Fruit fly (Drosophila melanogaster) whole organism, embryonic: ENCODE measurements around the gene CG17124.

Experiments
- Abd-B ChIP-seq: fragments of 200-800 bp; sonication (Bioruptor generic); optimal IDR thresholded peaks from 2 replicates; lab custom pipeline; 2018; ENCODE audit warnings: missing biosample characterization, mild to moderate bottlenecking, missing genetic modification characterization, moderate library complexity
- Adf1 ChIP-seq: fragments of 200-800 bp; sonication (Bioruptor generic); IDR thresholded peaks from 2 replicates; pipeline ENCODE4 v1.3.6; 2022; ENCODE audit warnings: missing biosample characterization, missing genetic modification characterization
- Asciz ChIP-seq: fragments of 200-800 bp; sonication (Bioruptor generic); optimal IDR thresholded peaks from 2 replicates; lab custom pipeline; 2017; ENCODE audit warnings: missing biosample characterization, mild to moderate bottlenecking, missing genetic modification characterization, missing genetic modification reagents
- B-H2 ChIP-seq: fragments of 200-800 bp; sonication (Bioruptor generic); optimal IDR thresholded peaks from 2 replicates; lab custom pipeline; 2018; ENCODE audit warnings: missing biosample characterization, mild to moderate bottlenecking, missing genetic modification characterization
- CG10267 ChIP-seq: fragments of 200-800 bp; sonication (Bioruptor generic); optimal IDR thresholded peaks from 2 replicates; lab custom pipeline; 2018; ENCODE audit warnings: missing biosample characterization, mild to moderate bottlenecking, missing genetic modification characterization, moderate library complexity
- CG10543 ChIP-seq: fragments of 200-800 bp; sonication (Bioruptor generic); optimal IDR thresholded peaks from 3 replicates; lab custom pipeline; 2017; ENCODE audit warnings: missing biosample characterization, mild to moderate bottlenecking, missing genetic modification characterization, moderate library complexity
- CG10979 ChIP-seq: fragments of 200-800 bp; sonication (Bioruptor generic); optimal IDR thresholded peaks from 2 replicates; lab custom pipeline; 2018; ENCODE audit warnings: missing biosample characterization, mild to moderate bottlenecking, missing genetic modification characterization, moderate library complexity
- CG12236 ChIP-seq: fragments of 200-800 bp; sonication (Bioruptor generic); optimal IDR thresholded peaks from 2 replicates; lab custom pipeline; 2016; ENCODE audit warnings: missing biosample characterization, missing genetic modification characterization
- CG13123 ChIP-seq: fragments of 200-800 bp; sonication (Bioruptor generic); optimal IDR thresholded peaks from 2 replicates; lab custom pipeline; 2016; ENCODE audit warnings: missing biosample characterization, missing genetic modification characterization
- CG15479 ChIP-seq: fragments of 200-800 bp; sonication (Bioruptor generic); optimal IDR thresholded peaks from 3 replicates; lab custom pipeline; 2019; ENCODE audit warnings: missing biosample characterization, mild to moderate bottlenecking, missing genetic modification characterization, moderate library complexity
- CG15514 ChIP-seq: fragments of 200-800 bp; sonication (Bioruptor generic); optimal IDR thresholded peaks from 3 replicates; lab custom pipeline; 2017; ENCODE audit warnings: missing biosample characterization, missing genetic modification characterization, mild to moderate bottlenecking, moderate library complexity, missing genetic modification reagents
- CG15601 ChIP-seq: fragments of 200-800 bp; sonication (Bioruptor generic); optimal IDR thresholded peaks from 3 replicates; lab custom pipeline; 2019; ENCODE audit warnings: missing biosample characterization, mild to moderate bottlenecking, missing genetic modification characterization, moderate library complexity
- CG30431 ChIP-seq: fragments of 200-800 bp; sonication (Bioruptor generic); optimal IDR thresholded peaks from 2 replicates; lab custom pipeline; 2017; ENCODE audit warnings: missing biosample characterization, missing genetic modification characterization
- CG32767 ChIP-seq: fragments of 200-800 bp; sonication (Bioruptor generic); IDR thresholded peaks from 2 replicates; pipeline ENCODE4 v1.3.6; 2022; ENCODE audit warnings: missing biosample characterization, missing genetic modification characterization
- CG32772 ChIP-seq: fragments of 200-800 bp; sonication (Bioruptor generic); IDR thresholded peaks from 2 replicates; pipeline ENCODE4 v1.3.6; 2022; ENCODE audit warnings: missing biosample characterization, missing genetic modification characterization
- CG3726 ChIP-seq: fragments of 200-800 bp; sonication (Bioruptor generic); IDR thresholded peaks from 3 replicates; pipeline ENCODE4, ENCODE4 v1.3.6; 2022; ENCODE audit warnings: missing biosample characterization, missing genetic modification characterization
- CG5245 ChIP-seq: fragments of 200-800 bp; sonication (Bioruptor generic); optimal IDR thresholded peaks from 3 replicates; lab custom pipeline; 2016; ENCODE audit warnings: missing biosample characterization, missing genetic modification characterization
- CG7928 ChIP-seq: fragments of 200-800 bp; sonication (Bioruptor generic); optimal IDR thresholded peaks from 2 replicates; lab custom pipeline; 2017; ENCODE audit warnings: missing biosample characterization, mild to moderate bottlenecking, missing genetic modification characterization
- CG8359 ChIP-seq: fragments of 200-800 bp; sonication (Bioruptor generic); optimal IDR thresholded peaks from 2 replicates; lab custom pipeline; 2017; ENCODE audit warnings: missing biosample characterization, mild to moderate bottlenecking, missing genetic modification characterization, borderline replicate concordance
- CG9932 ChIP-seq: fragments of 200-800 bp; sonication (Bioruptor generic); IDR thresholded peaks from 2 replicates; pipeline ENCODE4 v1.3.6; 2022; ENCODE audit warnings: missing biosample characterization, missing genetic modification characterization
- Camta ChIP-seq: fragments of 200-800 bp; sonication (Bioruptor generic); optimal IDR thresholded peaks from 2 replicates; lab custom pipeline; 2016; ENCODE audit warnings: missing biosample characterization, missing genetic modification characterization
- D19B ChIP-seq: fragments of 200-800 bp; sonication (Bioruptor generic); optimal IDR thresholded peaks from 2 replicates; lab custom pipeline; 2017; ENCODE audit warnings: missing biosample characterization, mild to moderate bottlenecking, missing genetic modification characterization
- Dad ChIP-seq: fragments of 200-800 bp; sonication (Bioruptor generic); optimal IDR thresholded peaks from 3 replicates; lab custom pipeline; 2016; ENCODE audit warnings: missing biosample characterization, missing genetic modification characterization
- Deaf1 ChIP-seq: fragments of 200-800 bp; optimal IDR thresholded peaks from 3 replicates; lab custom pipeline; 2019; ENCODE audit warnings: missing biosample characterization, mild to moderate bottlenecking, missing genetic modification characterization, moderate library complexity
- Dll ChIP-seq: fragments of 200-800 bp; sonication (Bioruptor generic); IDR thresholded peaks from 4 replicates; pipeline ENCODE4 v1.3.6; 2022; ENCODE audit warnings: missing biosample characterization, missing genetic modification characterization; ENCODE audit not compliant: partially characterized antibody
- ERR ChIP-seq: fragments of 200-800 bp; sonication (Bioruptor generic); optimal IDR thresholded peaks from 2 replicates; lab custom pipeline; 2016; ENCODE audit warnings: missing biosample characterization, missing genetic modification characterization
- Mad ChIP-seq: fragments of 200-800 bp; sonication (Bioruptor generic); optimal IDR thresholded peaks from 2 replicates; lab custom pipeline; 2016; ENCODE audit warnings: missing biosample characterization, missing genetic modification characterization
- Nf-YC ChIP-seq: fragments of 200-800 bp; optimal IDR thresholded peaks from 3 replicates; lab custom pipeline; 2019; ENCODE audit warnings: missing biosample characterization, mild to moderate bottlenecking, missing genetic modification characterization, moderate library complexity
- Ravus ChIP-seq: fragments of 200-800 bp; sonication (Bioruptor generic); IDR thresholded peaks from 2 replicates; pipeline ENCODE4 v1.3.6; 2022; ENCODE audit warnings: missing biosample characterization, missing genetic modification characterization
- Vsx1 ChIP-seq: fragments of 200-800 bp; sonication (Bioruptor generic); optimal IDR thresholded peaks from 2 replicates; lab custom pipeline; 2017; ENCODE audit warnings: missing biosample characterization, mild to moderate bottlenecking, missing genetic modification characterization, missing genetic modification reagents
- Xrp1 ChIP-seq: fragments of 200-800 bp; sonication (Bioruptor generic); IDR thresholded peaks from 2 replicates; pipeline ENCODE4 v1.3.6; 2022; ENCODE audit warnings: missing biosample characterization, missing genetic modification characterization
- ac ChIP-seq: fragments of 200-800 bp; sonication (Bioruptor generic); optimal IDR thresholded peaks from 3 replicates; lab custom pipeline; 2017; ENCODE audit warnings: missing biosample characterization, mild to moderate bottlenecking, missing genetic modification characterization
- ato ChIP-seq: fragments of 200-800 bp; sonication (Bioruptor generic); IDR thresholded peaks from 2 replicates; pipeline ENCODE4 v1.3.6; 2022; ENCODE audit warnings: missing biosample characterization, missing genetic modification characterization; ENCODE audit not compliant: partially characterized antibody
- bbx ChIP-seq: fragments of 200-800 bp; sonication (Bioruptor generic); IDR thresholded peaks from 2 replicates; pipeline ENCODE4 v1.3.6; 2022; ENCODE audit warnings: missing biosample characterization, missing genetic modification characterization; ENCODE audit not compliant: partially characterized antibody
- cas ChIP-seq: fragments of 200-800 bp; sonication (Bioruptor generic); IDR thresholded peaks from 2 replicates; pipeline ENCODE4 v1.3.6; 2022; ENCODE audit warnings: missing biosample characterization, missing genetic modification characterization
- da ChIP-seq: fragments of 200-800 bp; sonication (Bioruptor generic); optimal IDR thresholded peaks from 2 replicates; lab custom pipeline; 2016; ENCODE audit warnings: missing biosample characterization, missing genetic modification characterization
- fu2 ChIP-seq: fragments of 200-800 bp; sonication (Bioruptor generic); optimal IDR thresholded peaks from 2 replicates; lab custom pipeline; 2016; ENCODE audit warnings: missing biosample characterization, missing genetic modification characterization
- gce ChIP-seq: fragments of 200-800 bp; sonication (Bioruptor generic); IDR thresholded peaks from 3 replicates; pipeline ENCODE4 v1.3.6; 2022; ENCODE audit warnings: missing biosample characterization, missing genetic modification characterization
- gfzf ChIP-seq: fragments of 200-800 bp; sonication (Bioruptor generic); optimal IDR thresholded peaks from 2 replicates; lab custom pipeline; 2016; ENCODE audit warnings: missing biosample characterization, mild to moderate bottlenecking, missing genetic modification characterization, moderate library complexity
- ham ChIP-seq: fragments of 200-800 bp; sonication (Bioruptor generic); IDR thresholded peaks from 2 replicates; pipeline ENCODE4 v1.3.6; 2022; ENCODE audit warnings: missing biosample characterization, missing genetic modification characterization
- her ChIP-seq: fragments of 200-800 bp; sonication (Bioruptor generic); optimal IDR thresholded peaks from 2 replicates; lab custom pipeline; 2016; ENCODE audit warnings: missing biosample characterization, missing genetic modification characterization
- mam ChIP-seq: fragments of 200-800 bp; sonication (Bioruptor generic); optimal IDR thresholded peaks from 3 replicates; lab custom pipeline; 2016; ENCODE audit warnings: missing biosample characterization, missing genetic modification characterization
- odd ChIP-seq: fragments of 200-800 bp; sonication (Bioruptor generic); optimal IDR thresholded peaks from 2 replicates; lab custom pipeline; 2017; ENCODE audit warnings: missing biosample characterization, mild to moderate bottlenecking, missing genetic modification characterization
- onecut ChIP-seq: fragments of 200-800 bp; sonication (Bioruptor generic); IDR thresholded peaks from 2 replicates; pipeline ENCODE4 v1.3.6; 2022; ENCODE audit warnings: missing biosample characterization, missing genetic modification characterization
- org-1 ChIP-seq: fragments of 200-800 bp; sonication (Bioruptor generic); optimal IDR thresholded peaks from 2 replicates; lab custom pipeline; 2017; ENCODE audit warnings: missing biosample characterization, missing genetic modification characterization
- run ChIP-seq: fragments of 200-800 bp; sonication (Bioruptor generic); optimal IDR thresholded peaks from 3 replicates; lab custom pipeline; 2018; ENCODE audit warnings: missing biosample characterization, mild to moderate bottlenecking, missing genetic modification characterization
- sob ChIP-seq: fragments of 200-800 bp; sonication (Bioruptor generic); IDR thresholded peaks from 2 replicates; pipeline ENCODE4 v1.3.6; 2022; ENCODE audit warnings: missing biosample characterization, missing genetic modification characterization
- stc ChIP-seq: fragments of 200-800 bp; sonication (Bioruptor generic); IDR thresholded peaks from 2 replicates; pipeline ENCODE4 v1.3.6; 2022; ENCODE audit warnings: missing biosample characterization, missing genetic modification characterization
- twi ChIP-seq: fragments of 200-800 bp; optimal IDR thresholded peaks from 2 replicates; lab custom pipeline; 2019; ENCODE audit warnings: missing biosample characterization, mild to moderate bottlenecking, missing genetic modification characterization, moderate library complexity
- zen ChIP-seq: fragments of 200-800 bp; sonication (Bioruptor generic); optimal IDR thresholded peaks from 3 replicates; lab custom pipeline; 2018; ENCODE audit warnings: missing biosample characterization, mild to moderate bottlenecking, missing genetic modification characterization, moderate library complexity
- zen2 ChIP-seq: fragments of 200-800 bp; sonication (Bioruptor generic); IDR thresholded peaks from 3 replicates; pipeline ENCODE4 v1.3.6; 2022; ENCODE audit warnings: missing biosample characterization, missing genetic modification characterization; ENCODE audit not compliant: partially characterized antibody

Gene CG17124

DNA sequence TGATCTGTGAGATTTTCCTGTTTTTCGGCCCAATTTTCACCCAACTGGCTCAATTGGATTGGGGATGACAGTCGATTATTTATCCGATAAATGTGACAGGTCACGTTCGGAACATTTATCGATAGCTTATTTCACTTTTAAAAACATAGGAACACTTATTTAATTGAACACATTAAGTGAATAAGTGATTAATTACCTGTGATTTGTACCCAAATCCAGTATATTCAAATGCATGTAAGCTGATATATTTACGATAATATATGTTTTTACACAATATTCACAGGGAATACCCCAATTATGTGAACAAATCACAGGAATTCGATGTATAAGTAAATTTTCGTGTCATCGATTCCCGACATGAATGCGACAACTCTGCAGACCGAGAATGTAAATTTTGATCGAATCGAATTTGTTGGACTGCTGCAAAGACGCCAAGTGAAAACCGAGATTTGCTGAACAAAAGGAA, 23.7 kb downstream of the CG17124 start, which contains the start of the genes EMC3 and Dpy-30L1 (continued):
- TF ChIP-seq Dad (peak; percentile 32), CG15601 (tag; lab: Kevin White, UChicago) (peak; percentile 79), cas (GFP tag; lab: Robert Waterston, UW) (no peak), gfzf (GFP tag; lab: Kevin White, UChicago) (peak; percentile 7), ERR (GFP tag; lab: Kevin White, UChicago) (peak; percentile 24), ac (GFP tag; lab: Kevin White, UChicago) (no peak), CG9932 (GFP tag; lab: Robert Waterston, UW) (peak; percentile 69), stc (GFP tag; lab: Robert Waterston, UW) (no peak), Abd-B (GFP tag; lab: Kevin White, UChicago) (peak; percentile 51), CG30431 (GFP tag; lab: Kevin White, UChicago) (no peak), fu2 (GFP tag; lab: Kevin White, UChicago) (peak; percentile 26), her (GFP tag; lab: Kevin White, UChicago) (no peak), org-1 (GFP tag; lab: Kevin White, UChicago) (no peak), onecut (GFP tag; lab: Robert Waterston, UW) (peak; percentile 30; the same call in 1 of the 2 replicates), ato (GFP tag; lab: Robert Waterston, UW) (peak; percentile 56; the same call in 1 of the 2 replicates), CG5245 (GFP tag; lab: Kevin White, UChicago) (no peak), mam (GFP tag; lab: Kevin White, UChicago) (peak; percentile 55), Ravus (GFP tag; lab: Robert Waterston, UW) (no peak), odd (GFP tag; lab: Kevin White, UChicago) (no peak), Dll (GFP tag; lab: Robert Waterston, UW) (peak; percentile 94), CG15514 (GFP tag; lab: Kevin White, UChicago) (peak; percentile 71), CG12236 (no peak), CG32767 (GFP tag; lab: Robert Waterston, UW) (0 out of 2 replicates have a peak, but pooled peaks have one; percentile 25), CG8359 (GFP tag; lab: Kevin White, UChicago) (no peak), da (GFP tag; lab: Kevin White, UChicago) (peak; percentile 12), Camta (GFP tag; lab: Kevin White, UChicago) (peak; percentile 13), Mad (GFP tag; lab: Kevin White, UChicago) (no peak), CG32772 (GFP tag; lab: Robert Waterston, UW) (no peak), bbx (peak; percentile 73), Vsx1 (no peak), CG15479 (GFP tag; lab: Kevin White, UChicago) (no peak), B-H2 (GFP tag; lab: Kevin White, UChicago) (peak; percentile 23), Asciz (GFP tag; lab: Kevin White, UChicago) (no peak), Adf1 (no peak), Nf-YC (no peak), D19B (no peak), CG10267 (tag; lab: Kevin White, UChicago) (peak; percentile 58), CG13123 (GFP tag; lab: Kevin White, UChicago) (no peak), ham (GFP tag; lab: Robert Waterston, UW) (no peak), twi (tag; lab: Kevin White, UChicago) (no peak), sob (GFP tag; lab: Robert Waterston, UW) (peak; percentile 55; the same call in 1 of the 2 replicates), Xrp1 (GFP tag; lab: Robert Waterston, UW) (peak; percentile 37; the same call in 1 of the 2 replicates), CG10979 (tag; lab: Kevin White, UChicago) (peak; percentile 52), gce (GFP tag; lab: Robert Waterston, UW) (no peak), CG10543 (GFP tag; lab: Kevin White, UChicago) (no peak), zen2 (GFP tag; lab: Robert Waterston, UW) (peak; percentile 69; the same call in 1 of the 3 replicates), CG3726 (GFP tag; lab: Robert Waterston, UW) (no peak), zen (tag; lab: Kevin White, UChicago) (peak; percentile 67), CG7928 (GFP tag; lab: Kevin White, UChicago) (no peak), run (tag; lab: Kevin White, UChicago) (no peak), Deaf1 (tag; lab: Kevin White, UChicago) (no peak)
